Worm (Caenorhabditis elegans): ENCODE results near the gene F46H5.11.

The F46H5.11 gene

DNA sequence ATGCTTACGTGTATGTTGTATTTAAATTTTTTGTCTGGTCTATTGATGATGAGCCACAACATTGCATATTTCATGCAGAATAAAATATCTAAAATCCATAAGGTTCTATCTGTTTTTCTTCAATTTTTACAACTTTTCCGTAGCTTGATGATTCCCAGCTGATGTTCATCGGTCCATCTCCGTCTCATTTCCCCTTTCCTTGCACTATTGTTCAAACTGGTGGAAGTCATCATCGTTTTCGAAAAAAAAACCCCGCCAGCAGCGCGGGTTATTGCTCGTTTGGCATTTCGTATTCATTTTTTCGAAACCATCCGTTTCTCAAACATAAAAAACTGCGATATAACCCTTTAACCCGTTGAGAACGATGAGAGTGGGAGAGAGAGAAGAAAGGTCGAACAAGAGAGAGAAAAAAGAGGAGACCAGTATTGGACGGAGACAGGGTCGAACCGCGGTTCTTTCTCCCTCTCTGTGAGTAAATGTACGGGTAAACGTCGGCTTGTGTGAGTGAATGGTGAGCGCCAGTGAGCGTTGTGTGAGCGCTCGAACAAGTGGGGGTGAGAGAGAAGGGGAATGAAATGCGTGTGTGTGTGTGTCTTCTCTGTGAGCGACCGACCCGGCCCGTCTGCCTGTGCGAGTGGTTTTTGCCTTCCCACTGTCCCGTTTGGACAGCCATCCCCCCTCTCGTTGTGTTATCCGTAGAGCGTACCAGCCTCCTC is 7.1 kb downstream of the F46H5.11 start (continued):
- peak; percentile 89 for TF ChIP-seq nhr-85 (tag)
- no peak for TF ChIP-seq Y116A8C.19 (tag; optimal IDR thresholded peaks at IDR 0.05; ENCODE audit: borderline replicate concordance)
- peak; percentile 65 for TF ChIP-seq ceh-8 (GFP tag; optimal IDR thresholded peaks at IDR 0.05)
- peak; percentile 65 for TF ChIP-seq ztf-4 (tag; optimal IDR thresholded peaks at IDR 0.05)
- no peak for TF ChIP-seq tlp-1 (tag; optimal IDR thresholded peaks at IDR 0.05)
- no peak for TF ChIP-seq hlh-17 (GFP tag; optimal IDR thresholded peaks at IDR 0.05; ENCODE audit: borderline replicate concordance)
- TF ChIP-seq mep-1 (tag; optimal IDR thresholded peaks at IDR 0.05): peak; percentile 82
- peak; percentile 77 for TF ChIP-seq nhr-19 (GFP tag; conservative IDR thresholded peaks at IDR 0.05)
- TF ChIP-seq egl-13 (tag; optimal IDR thresholded peaks at IDR 0.05): peak; percentile 62
- no peak for TF ChIP-seq sox-4 (tag; optimal IDR thresholded peaks at IDR 0.05)
- TF ChIP-seq lin-15B (tag; optimal IDR thresholded peaks at IDR 0.05): peak; percentile 57
- TF ChIP-seq unc-98 (GFP tag; IDR thresholded peaks at IDR 0.05): no peak
- no peak for TF ChIP-seq nhr-28 (tag; optimal IDR thresholded peaks at IDR 0.05)
- peak; percentile 88 for TF ChIP-seq swsn-7 (tag; optimal IDR thresholded peaks at IDR 0.05)
- no peak for TF ChIP-seq ets-5 (GFP tag; IDR thresholded peaks at IDR 0.05)
- TF ChIP-seq F16B12.6 (tag; optimal IDR thresholded peaks at IDR 0.05): peak; percentile 37
- TF ChIP-seq aha-1 (tag; optimal IDR thresholded peaks at IDR 0.05): peak; percentile 5
- TF ChIP-seq mdl-1 (tag; optimal IDR thresholded peaks at IDR 0.05): peak in 1 of 2 experiments; percentile 85
- no peak for TF ChIP-seq hpl-2 (GFP tag; optimal IDR thresholded peaks at IDR 0.05)
- TF ChIP-seq lin-14 (GFP tag; optimal IDR thresholded peaks at IDR 0.05): peak; percentile 97
- TF ChIP-seq fkh-8 (tag; optimal IDR thresholded peaks at IDR 0.05): peak; percentile 82
- TF ChIP-seq ama-1 (optimal IDR thresholded peaks at IDR 0.05): no peak
- TF ChIP-seq unc-30 (tag; optimal IDR thresholded peaks at IDR 0.05): no peak
- TF ChIP-seq lin-13 (GFP tag; optimal IDR thresholded peaks at IDR 0.05): peak; percentile 84
- peak in 3 of 6 experiments; percentile 62 to 86 (median 77) for TF ChIP-seq elt-3 (tag; optimal IDR thresholded peaks at IDR 0.05)
- no peak for TF ChIP-seq alr-1 (tag; optimal IDR thresholded peaks at IDR 0.05; ENCODE audit: borderline replicate concordance)
- no peak for TF ChIP-seq pag-3 (tag; optimal IDR thresholded peaks at IDR 0.05; ENCODE audit: borderline replicate concordance, insufficient read depth)
- TF ChIP-seq C04F5.9 (tag; optimal IDR thresholded peaks at IDR 0.05): peak; percentile 9
- peak; percentile 97 for TF ChIP-seq snu-23 (GFP tag; optimal IDR thresholded peaks at IDR 0.05)
- TF ChIP-seq jun-1 (tag; optimal IDR thresholded peaks at IDR 0.05): peak; percentile 74
- no peak for TF ChIP-seq nhr-11 (tag; optimal IDR thresholded peaks at IDR 0.05)
- TF ChIP-seq skn-1 (tag; optimal IDR thresholded peaks at IDR 0.05): peak; percentile 20
- TF ChIP-seq isw-1 (GFP tag; IDR thresholded peaks at IDR 0.05): peak; percentile 61
- TF ChIP-seq pqm-1 (tag; optimal IDR thresholded peaks at IDR 0.05): no peak
- TF ChIP-seq fkh-10 (GFP tag; optimal IDR thresholded peaks at IDR 0.05): peak; percentile 78
- peak; percentile 48 for TF ChIP-seq blmp-1 (tag; optimal IDR thresholded peaks at IDR 0.05)
- peak; percentile 53 for TF ChIP-seq fos-1 (tag; optimal IDR thresholded peaks at IDR 0.05)
- peak in 1 of 2 experiments; percentile 59 for TF ChIP-seq ztf-11 (tag; optimal IDR thresholded peaks at IDR 0.05)
- peak; percentile 38 for TF ChIP-seq elt-2 (tag; optimal IDR thresholded peaks at IDR 0.05)
- TF ChIP-seq ceh-82 (tag; optimal IDR thresholded peaks at IDR 0.05): peak; percentile 44 to 85 (median 71)
- TF ChIP-seq egl-27 (tag; optimal IDR thresholded peaks at IDR 0.05): peak in 1 of 2 experiments; percentile 73
- TF ChIP-seq C34B4.2 (tag; optimal IDR thresholded peaks at IDR 0.05): no peak
- peak; percentile 18 for TF ChIP-seq lir-3 (tag; optimal IDR thresholded peaks at IDR 0.05; ENCODE audit: poor library complexity)
- TF ChIP-seq nhr-71 (tag; optimal IDR thresholded peaks at IDR 0.05): peak; percentile 91
- no peak for TF ChIP-seq efl-3 (GFP tag; optimal IDR thresholded peaks at IDR 0.05)
- no peak for TF ChIP-seq nhr-84 (tag; optimal IDR thresholded peaks at IDR 0.05)
- peak; percentile 68 for TF ChIP-seq mef-2 (tag; optimal IDR thresholded peaks at IDR 0.05)
- TF ChIP-seq nhr-77 (tag; optimal IDR thresholded peaks at IDR 0.05): peak; percentile 90
